Worm (Caenorhabditis elegans): ENCODE measurements around the gene nas-12.

Gene nas-12

ce11 chrIV:10251261-10251660, 27.4 kb downstream of the nas-12 start:
- TF ChIP-seq ztf-11 (tag; optimal IDR thresholded peaks at IDR 0.05) (no peak), hlh-1 (tag; optimal IDR thresholded peaks at IDR 0.05) (no peak), mep-1 (tag; optimal IDR thresholded peaks at IDR 0.05) (no peak)

ce11 chrIV:10251764-10252163, 27.9 kb downstream of the nas-12 start:
- TF ChIP-seq cnd-1 (tag; optimal IDR thresholded peaks at IDR 0.05) (no peak), bed-3 (GFP tag; optimal IDR thresholded peaks at IDR 0.05) (no peak), nhr-2 (tag; optimal IDR thresholded peaks at IDR 0.05) (peak; percentile 74), sptf-1 (tag; optimal IDR thresholded peaks at IDR 0.05) (no peak), nhr-12 (tag; optimal IDR thresholded peaks at IDR 0.05) (no peak), elt-1 (tag; optimal IDR thresholded peaks at IDR 0.05; ENCODE audit: borderline replicate concordance, insufficient read depth) (peak; percentile 57), ces-1 (GFP tag; optimal IDR thresholded peaks at IDR 0.05) (no peak), sem-2 (GFP tag; optimal IDR thresholded peaks at IDR 0.05) (no peak), tbx-8 (GFP tag; optimal IDR thresholded peaks at IDR 0.05) (no peak)

ce11 chrIV:10252350-10252792, 28.5 kb downstream of the nas-12 start:
- TF ChIP-seq nhr-28 (tag; optimal IDR thresholded peaks at IDR 0.05) (no peak), mep-1 (tag; optimal IDR thresholded peaks at IDR 0.05) (no peak), elt-3 (tag; optimal IDR thresholded peaks at IDR 0.05) (no peak), sem-2 (GFP tag; optimal IDR thresholded peaks at IDR 0.05) (no peak), hlh-1 (tag; optimal IDR thresholded peaks at IDR 0.05) (no peak), ceh-39 (tag; optimal IDR thresholded peaks at IDR 0.05) (no peak), bed-3 (GFP tag; optimal IDR thresholded peaks at IDR 0.05) (no peak), unc-39 (tag; optimal IDR thresholded peaks at IDR 0.05) (no peak), nhr-2 (tag; optimal IDR thresholded peaks at IDR 0.05) (no peak), drap-1 (GFP tag; optimal IDR thresholded peaks at IDR 0.05) (no peak), flh-1 (GFP tag; optimal IDR thresholded peaks at IDR 0.05) (no peak), pha-4 (tag; optimal IDR thresholded peaks at IDR 0.05) (no peak), ztf-11 (tag; optimal IDR thresholded peaks at IDR 0.05) (no peak), nhr-12 (tag; optimal IDR thresholded peaks at IDR 0.05) (no peak), cnd-1 (tag; optimal IDR thresholded peaks at IDR 0.05) (no peak), sptf-1 (tag; optimal IDR thresholded peaks at IDR 0.05) (peak; percentile 38), nhr-76 (tag; optimal IDR thresholded peaks at IDR 0.05) (no peak), tbx-8 (GFP tag; optimal IDR thresholded peaks at IDR 0.05) (no peak), elt-1 (tag; optimal IDR thresholded peaks at IDR 0.05; ENCODE audit: borderline replicate concordance, insufficient read depth) (no peak), blmp-1 (tag; optimal IDR thresholded peaks at IDR 0.05) (peak; percentile 45), unc-120 (tag; optimal IDR thresholded peaks at IDR 0.05; ENCODE audit: poor library complexity, severe bottlenecking) (peak; percentile 84), ham-2 (GFP tag; optimal IDR thresholded peaks at IDR 0.05) (no peak), mls-2 (tag; optimal IDR thresholded peaks at IDR 0.05) (peak; percentile 14), lsy-2 (tag; optimal IDR thresholded peaks at IDR 0.05) (peak; percentile 16), zip-8 (tag; optimal IDR thresholded peaks at IDR 0.05) (no peak), ceh-43 (GFP tag; optimal IDR thresholded peaks at IDR 0.05) (no peak), unc-62 (GFP tag; optimal IDR thresholded peaks at IDR 0.05) (peak; percentile 81), mab-5 (tag; optimal IDR thresholded peaks at IDR 0.05) (no peak), nhr-237 (tag; optimal IDR thresholded peaks at IDR 0.05) (no peak), lin-13 (tag; optimal IDR thresholded peaks at IDR 0.05) (no peak), ces-1 (GFP tag; optimal IDR thresholded peaks at IDR 0.05) (peak; percentile 51), lin-32 (GFP tag; optimal IDR thresholded peaks at IDR 0.05) (no peak), snpc-4 (tag; optimal IDR thresholded peaks at IDR 0.05) (no peak), M03D4.4 (tag; optimal IDR thresholded peaks at IDR 0.05) (no peak), ceh-83 (GFP tag; optimal IDR thresholded peaks at IDR 0.05) (peak; percentile 12)

ce11 chrIV:10252886-10253639, 29.2 kb downstream of the nas-12 start:
- TF ChIP-seq sptf-1 (tag; optimal IDR thresholded peaks at IDR 0.05): no peak
- no peak for TF ChIP-seq nhr-76 (tag; optimal IDR thresholded peaks at IDR 0.05)
- TF ChIP-seq lin-32 (GFP tag; optimal IDR thresholded peaks at IDR 0.05): no peak
- TF ChIP-seq zip-8 (tag; optimal IDR thresholded peaks at IDR 0.05): no peak
- peak; percentile 72 for TF ChIP-seq elt-1 (tag; optimal IDR thresholded peaks at IDR 0.05; ENCODE audit: borderline replicate concordance, insufficient read depth)
- no peak for TF ChIP-seq blmp-1 (tag; optimal IDR thresholded peaks at IDR 0.05)
- TF ChIP-seq lin-13 (tag; optimal IDR thresholded peaks at IDR 0.05): no peak
- no peak for TF ChIP-seq ceh-39 (tag; optimal IDR thresholded peaks at IDR 0.05)
